Worm (Caenorhabditis elegans) whole organism, mixed stage, embryonic: ENCODE data around the gene C33D9.6.
"Not testable (repeated sequence)": the region's sequence is repeated elsewhere in the genome, so short reads cannot be mapped to it uniquely, and the experiment has no call there.

Experiments
- M03D4.4 ChIP-seq: sonication (generic microtip); optimal IDR thresholded peaks from 2 replicates; lab custom pipeline; 2017; ENCODE audit warnings: mild to moderate bottlenecking, missing genetic modification characterization, missing compliant biosample characterization
- bed-3 ChIP-seq: fragments of 200-800 bp; sonication (Bioruptor generic); optimal IDR thresholded peaks from 3 replicates; lab custom pipeline; 2018; ENCODE audit warnings: mild to moderate bottlenecking, missing genetic modification characterization, moderate library complexity, missing compliant biosample characterization
- blmp-1 ChIP-seq: fragments of 150-350 bp; optimal IDR thresholded peaks from 2 replicates; lab custom pipeline; 2014; ENCODE audit warnings: missing biosample characterization, missing genetic modification characterization
- ceh-39 ChIP-seq: fragments of 150-350 bp; optimal IDR thresholded peaks from 2 replicates; lab custom pipeline; 2014; ENCODE audit warnings: missing biosample characterization, missing genetic modification characterization
- ceh-43 ChIP-seq: fragments of 200-800 bp; sonication (Bioruptor generic); optimal IDR thresholded peaks from 2 replicates; lab custom pipeline; 2018; ENCODE audit warnings: mild to moderate bottlenecking, missing genetic modification characterization, moderate library complexity, missing compliant biosample characterization
- ceh-83 ChIP-seq: fragments of 200-800 bp; sonication (Bioruptor generic); optimal IDR thresholded peaks from 2 replicates; lab custom pipeline; 2018; ENCODE audit warnings: mild to moderate bottlenecking, missing genetic modification characterization, missing compliant biosample characterization
- ces-1 ChIP-seq: fragments of 150-350 bp; optimal IDR thresholded peaks from 2 replicates; lab custom pipeline; 2014; ENCODE audit warnings: missing biosample characterization, missing genetic modification reagents, missing genetic modification characterization
- cnd-1 ChIP-seq: fragments of 200-800 bp; sonication (Bioruptor generic); optimal IDR thresholded peaks from 2 replicates; lab custom pipeline; 2018; ENCODE audit warnings: mild to moderate bottlenecking, missing genetic modification characterization, missing compliant biosample characterization
- drap-1 ChIP-seq: fragments of 200-800 bp; sonication (Bioruptor generic); optimal IDR thresholded peaks from 3 replicates; lab custom pipeline; 2018; ENCODE audit warnings: mild to moderate bottlenecking, missing genetic modification characterization, missing compliant biosample characterization
- elt-1 ChIP-seq: sonication (generic microtip); optimal IDR thresholded peaks from 2 replicates; lab custom pipeline; 2017; ENCODE audit warnings: missing genetic modification characterization, mild to moderate bottlenecking, missing compliant biosample characterization, antibody characterized with exemption, moderate library complexity, borderline replicate concordance; ENCODE audit not compliant: insufficient read depth
- elt-3 ChIP-seq: fragments of 150-350 bp; optimal IDR thresholded peaks from 2 replicates; lab custom pipeline; 2014; ENCODE audit warnings: missing biosample characterization, missing genetic modification characterization
- flh-1 ChIP-seq: fragments of 200-800 bp; sonication (Bioruptor generic); optimal IDR thresholded peaks from 2 replicates; lab custom pipeline; 2018; ENCODE audit warnings: mild to moderate bottlenecking, missing genetic modification characterization, moderate library complexity, missing compliant biosample characterization
- ham-2 ChIP-seq: fragments of 200-800 bp; sonication (Bioruptor generic); optimal IDR thresholded peaks from 2 replicates; lab custom pipeline; 2018; ENCODE audit warnings: mild to moderate bottlenecking, missing genetic modification characterization, missing compliant biosample characterization
- hlh-1 ChIP-seq: fragments of 150-350 bp; optimal IDR thresholded peaks from 2 replicates; lab custom pipeline; 2014; ENCODE audit warnings: missing biosample characterization, missing genetic modification reagents, missing genetic modification characterization
- lin-13 ChIP-seq: fragments of 150-350 bp; optimal IDR thresholded peaks from 2 replicates; lab custom pipeline; 2014; ENCODE audit warnings: missing biosample characterization, missing genetic modification characterization
- lin-32 ChIP-seq: fragments of 200-800 bp; sonication (Bioruptor generic); optimal IDR thresholded peaks from 2 replicates; lab custom pipeline; 2018; ENCODE audit warnings: mild to moderate bottlenecking, missing genetic modification characterization, missing compliant biosample characterization
- lsy-2 ChIP-seq: fragments of 150-350 bp; optimal IDR thresholded peaks from 2 replicates; lab custom pipeline; 2014; ENCODE audit warnings: missing biosample characterization, missing genetic modification characterization
- mab-5 ChIP-seq: fragments of 150-350 bp; optimal IDR thresholded peaks from 2 replicates; lab custom pipeline; 2014; ENCODE audit warnings: missing biosample characterization, missing genetic modification characterization
- mep-1 ChIP-seq: fragments of 150-350 bp; optimal IDR thresholded peaks from 2 replicates; lab custom pipeline; 2017; ENCODE audit warnings: missing biosample characterization, missing genetic modification reagents, missing genetic modification characterization, inconsistent platforms
- mls-2 ChIP-seq: sonication (generic microtip); optimal IDR thresholded peaks from 2 replicates; lab custom pipeline; 2016; ENCODE audit warnings: mild to moderate bottlenecking, missing genetic modification characterization, moderate library complexity, missing compliant biosample characterization
- nhr-12 ChIP-seq: fragments of 150-350 bp; optimal IDR thresholded peaks from 2 replicates; lab custom pipeline; 2014; ENCODE audit warnings: missing biosample characterization, missing genetic modification characterization
- nhr-2 ChIP-seq: fragments of 150-350 bp; optimal IDR thresholded peaks from 2 replicates; lab custom pipeline; 2014; ENCODE audit warnings: missing biosample characterization, missing genetic modification characterization
- nhr-237 ChIP-seq: fragments of 150-350 bp; optimal IDR thresholded peaks from 2 replicates; lab custom pipeline; 2014; ENCODE audit warnings: missing biosample characterization, missing genetic modification characterization
- nhr-28 ChIP-seq: fragments of 150-350 bp; optimal IDR thresholded peaks from 2 replicates; lab custom pipeline; 2014; ENCODE audit warnings: missing biosample characterization, missing genetic modification characterization
- nhr-76 ChIP-seq: sonication (generic microtip); optimal IDR thresholded peaks from 2 replicates; lab custom pipeline; 2017; ENCODE audit warnings: missing biosample characterization, missing genetic modification characterization
- pha-4 ChIP-seq: fragments of 150-350 bp; optimal IDR thresholded peaks from 2 replicates; lab custom pipeline; 2018; ENCODE audit warnings: missing biosample characterization, missing genetic modification reagents, missing genetic modification characterization
- sem-2 ChIP-seq: fragments of 200-800 bp; sonication (Bioruptor generic); optimal IDR thresholded peaks from 2 replicates; lab custom pipeline; 2018; ENCODE audit warnings: mild to moderate bottlenecking, missing genetic modification characterization, missing compliant biosample characterization
- snpc-4 ChIP-seq: fragments of 150-350 bp; optimal IDR thresholded peaks from 2 replicates; lab custom pipeline; 2014; ENCODE audit warnings: missing biosample characterization, missing genetic modification characterization
- sptf-1 ChIP-seq: sonication (generic microtip); optimal IDR thresholded peaks from 2 replicates; lab custom pipeline; 2017; ENCODE audit warnings: mild to moderate bottlenecking, missing genetic modification characterization, moderate library complexity, missing compliant biosample characterization
- tbx-8 ChIP-seq: fragments of 200-800 bp; sonication (Bioruptor generic); optimal IDR thresholded peaks from 2 replicates; lab custom pipeline; 2018; ENCODE audit warnings: mild to moderate bottlenecking, missing genetic modification characterization, moderate library complexity, missing compliant biosample characterization
- unc-120 ChIP-seq: sonication (generic microtip); optimal IDR thresholded peaks from 2 replicates; lab custom pipeline; 2017; ENCODE audit warnings: missing genetic modification characterization, missing compliant biosample characterization; ENCODE audit not compliant: poor library complexity, severe bottlenecking
- unc-39 ChIP-seq: fragments of 150-350 bp; optimal IDR thresholded peaks from 2 replicates; lab custom pipeline; 2014; ENCODE audit warnings: missing biosample characterization, missing genetic modification characterization
- unc-62 ChIP-seq: fragments of 150-350 bp; optimal IDR thresholded peaks from 2 replicates; lab custom pipeline; 2014; ENCODE audit warnings: missing biosample characterization, missing genetic modification reagents, missing genetic modification characterization
- zip-8 ChIP-seq: fragments of 150-350 bp; optimal IDR thresholded peaks from 2 replicates; lab custom pipeline; 2014; ENCODE audit warnings: missing biosample characterization, missing genetic modification characterization
- ztf-11 ChIP-seq: fragments of 150-350 bp; optimal IDR thresholded peaks from 2 replicates; lab custom pipeline; 2014; ENCODE audit warnings: missing biosample characterization, missing genetic modification characterization

The C33D9.6 gene

DNA sequence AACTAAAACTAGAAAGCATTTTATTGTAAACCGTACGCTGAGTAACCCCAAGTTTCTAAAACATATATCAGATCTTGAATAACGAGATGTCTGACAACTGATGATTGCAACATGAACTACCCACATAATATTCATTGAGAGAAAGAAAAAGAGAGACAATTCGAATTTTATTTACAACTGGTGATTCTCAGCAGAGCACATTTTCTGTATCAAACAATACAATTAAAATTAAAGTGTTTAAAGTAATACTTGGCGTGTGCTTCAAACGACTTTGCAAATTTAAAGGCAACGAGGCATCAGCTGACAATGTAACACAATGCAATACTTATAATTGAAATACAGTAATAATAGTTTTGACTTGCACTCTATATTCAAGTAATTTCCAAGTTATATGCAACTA lies 10.1 kb upstream of the C33D9.6 start, which contains the start of gene C33D9.10:
C33D9.10 (minus strand) TSS at position 101 of the 400 bp plus-strand sequence.
- TF ChIP-seq ceh-43; nhr-2 (tag; lab: Kevin White, UChicago); flh-1 (GFP tag; lab: Kevin White, UChicago): not testable (repeated sequence)

DNA sequence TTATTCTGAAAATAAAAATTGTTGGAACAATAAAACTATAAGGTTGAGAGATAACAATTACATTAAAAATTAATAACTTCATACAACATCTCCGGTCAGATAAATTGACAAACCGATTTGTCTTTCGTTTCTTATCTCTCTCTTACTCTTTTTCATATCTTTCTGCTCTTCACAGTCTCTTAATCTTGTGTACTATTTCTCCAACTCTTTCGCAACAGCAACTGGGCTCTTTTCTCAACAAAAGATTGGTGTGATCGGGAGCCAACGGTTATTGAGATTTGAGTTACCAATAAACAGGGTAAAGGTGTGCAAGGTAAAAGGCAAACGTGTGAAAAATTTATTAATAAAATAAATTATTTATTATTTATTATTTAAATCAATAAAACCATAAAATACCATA lies 8.7 kb upstream of the C33D9.6 start, which contains the start of gene C33D9.8:
C33D9.8 (minus strand) TSS at position 99 of the 400 bp plus-strand sequence.
- no peak for TF ChIP-seq nhr-237 (tag; lab: Kevin White, UChicago)
- TF ChIP-seq M03D4.4 (tag; lab: Kevin White, UChicago) = no peak
- TF ChIP-seq sptf-1 (tag; lab: Kevin White, UChicago) = no peak
- TF ChIP-seq mls-2 (tag; lab: Kevin White, UChicago) = no peak
- peak; percentile 11 for TF ChIP-seq ces-1 (GFP tag; lab: Kevin White, UChicago)
- no peak for TF ChIP-seq nhr-28 (tag; lab: Kevin White, UChicago)
- TF ChIP-seq hlh-1 = peak; percentile 40
- no peak for TF ChIP-seq mep-1 (tag; lab: Kevin White, UChicago)
- no peak for TF ChIP-seq unc-120
- no peak for TF ChIP-seq elt-1
- no peak for TF ChIP-seq lin-13
- no peak for TF ChIP-seq nhr-2 (tag; lab: Kevin White, UChicago)
- TF ChIP-seq ceh-43 = no peak
- no peak for TF ChIP-seq ztf-11 (tag; lab: Kevin White, UChicago)
- TF ChIP-seq, all 35 proteins: peak for 2

DNA sequence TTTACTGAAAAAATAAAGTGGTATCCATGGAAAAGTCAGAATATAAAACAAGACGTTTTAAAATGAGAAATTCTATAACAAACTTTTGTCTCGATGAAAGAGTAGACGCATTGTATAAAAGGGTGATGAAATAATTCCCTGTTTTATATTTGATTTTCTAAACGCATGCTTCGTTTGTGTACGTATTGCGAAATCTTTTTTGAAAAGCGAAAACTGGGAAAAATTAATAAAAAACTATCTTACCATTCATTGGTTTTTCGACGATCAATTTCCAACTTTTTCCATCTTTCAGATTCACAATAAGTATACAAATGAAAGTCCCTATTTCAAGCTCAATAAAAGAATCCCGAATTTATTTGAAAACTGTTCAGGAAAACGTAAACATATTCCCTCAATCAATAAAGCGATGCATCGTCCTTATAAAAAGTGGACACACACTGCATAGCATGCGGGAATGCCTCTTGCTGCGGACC lies 6.9 kb upstream of the C33D9.6 start, which contains the start of gene C33D9.13:
C33D9.13 (minus strand) TSS at position 423 of the 473 bp plus-strand sequence.
- TF ChIP-seq M03D4.4 (tag; lab: Kevin White, UChicago) (no peak), ces-1 (GFP tag; lab: Kevin White, UChicago) (peak; percentile 29)
- TF ChIP-seq, all 35 proteins: peak for 1

DNA sequence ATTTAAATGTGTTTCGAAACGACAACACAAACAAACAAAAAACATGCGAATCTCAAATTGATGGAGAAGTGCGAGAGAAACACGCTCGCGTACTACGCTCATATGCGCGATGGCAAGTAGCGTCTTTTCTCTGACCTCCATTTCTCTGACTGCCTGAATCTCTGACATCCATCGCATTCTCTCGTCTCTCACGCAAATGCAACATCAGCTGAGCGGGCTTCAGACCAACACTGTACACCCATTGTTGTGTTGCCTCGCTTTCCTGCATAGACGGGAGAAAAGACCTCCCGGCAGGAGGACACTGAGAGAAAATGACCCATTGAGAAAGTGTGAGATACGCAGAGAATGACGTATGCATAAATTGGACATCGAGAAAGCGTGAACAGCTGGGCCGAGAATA lies 4.2 kb upstream of the C33D9.6 start:
- TF ChIP-seq ces-1 (GFP tag; lab: Kevin White, UChicago) = peak; percentile 53
- TF ChIP-seq cnd-1 (tag; lab: Kevin White, UChicago) = peak; percentile 83
- TF ChIP-seq nhr-237 (tag; lab: Kevin White, UChicago) = peak; percentile 56
- TF ChIP-seq nhr-76 (tag; lab: Kevin White, UChicago) = no peak
- peak; percentile 52 for TF ChIP-seq ceh-83 (GFP tag; lab: Kevin White, UChicago)
- TF ChIP-seq elt-3 (tag; lab: Kevin White, UChicago) = peak; percentile 5
- TF ChIP-seq drap-1 (GFP tag; lab: Kevin White, UChicago) = peak; percentile 75
- peak; percentile 74 for TF ChIP-seq mls-2 (tag; lab: Kevin White, UChicago)
- no peak for TF ChIP-seq snpc-4
- peak; percentile 54 for TF ChIP-seq M03D4.4 (tag; lab: Kevin White, UChicago)
- TF ChIP-seq elt-1 = peak; percentile 45
- no peak for TF ChIP-seq unc-39
- TF ChIP-seq mep-1 (tag; lab: Kevin White, UChicago) = peak; percentile 84
- TF ChIP-seq unc-120 = peak; percentile 95
- no peak for TF ChIP-seq nhr-28 (tag; lab: Kevin White, UChicago)
- TF ChIP-seq tbx-8 (GFP tag; lab: Kevin White, UChicago) = peak; percentile 21
- no peak for TF ChIP-seq sem-2
- no peak for TF ChIP-seq nhr-12
- TF ChIP-seq hlh-1 = peak; percentile 93
- peak; percentile 26 for TF ChIP-seq nhr-2 (tag; lab: Kevin White, UChicago)
- TF ChIP-seq zip-8 (tag; lab: Kevin White, UChicago) = no peak
- TF ChIP-seq ceh-39 = no peak
- peak; percentile 84 for TF ChIP-seq unc-62
- TF ChIP-seq ceh-43 = peak; percentile 31
- peak; percentile 98 for TF ChIP-seq ham-2 (GFP tag; lab: Kevin White, UChicago)
- peak; percentile 14 for TF ChIP-seq bed-3 (GFP tag; lab: Kevin White, UChicago)
- TF ChIP-seq lin-13 = peak; percentile 75
- peak; percentile 74 for TF ChIP-seq lin-32 (GFP tag; lab: Kevin White, UChicago)
- peak; percentile 77 for TF ChIP-seq pha-4 (tag; lab: Kevin White, UChicago)
- TF ChIP-seq flh-1 (GFP tag; lab: Kevin White, UChicago) = no peak
- peak; percentile 78 for TF ChIP-seq sptf-1 (tag; lab: Kevin White, UChicago)
- TF ChIP-seq ztf-11 (tag; lab: Kevin White, UChicago) = peak; percentile 74
- TF ChIP-seq blmp-1 (tag; lab: Kevin White, UChicago) = no peak
- no peak for TF ChIP-seq mab-5 (tag; lab: Kevin White, UChicago)
- TF ChIP-seq lsy-2 (tag; lab: Kevin White, UChicago) = peak; percentile 69
